Fruit fly (Drosophila melanogaster) whole organism, embryonic: ENCODE data around the gene CG2076.
A peak's percentile ranks its signal among the peaks of the same experiment; 100 is the strongest.
"Not testable (repeated sequence)": the region's sequence is repeated elsewhere in the genome, so short reads cannot be mapped to it uniquely, and the experiment has no call there.

Experiments
- Adf1 ChIP-seq: fragments of 200-800 bp; sonication (Bioruptor generic); IDR thresholded peaks from 2 replicates; pipeline ENCODE4 v1.3.6; 2022; ENCODE audit warnings: missing biosample characterization, missing genetic modification characterization
- Bdp1 ChIP-seq: fragments of 200-800 bp; sonication (Bioruptor generic); optimal IDR thresholded peaks from 3 replicates; lab custom pipeline; 2016; ENCODE audit warnings: missing biosample characterization, missing genetic modification characterization
- Bgb ChIP-seq: fragments of 200-800 bp; sonication (Bioruptor generic); IDR thresholded peaks from 2 replicates; pipeline ENCODE4 v1.3.6; 2022; ENCODE audit warnings: missing biosample characterization, missing genetic modification characterization; ENCODE audit not compliant: partially characterized antibody
- CG11093 ChIP-seq: fragments of 200-800 bp; sonication (Bioruptor generic); IDR thresholded peaks from 3 replicates; pipeline ENCODE4 v1.3.6; 2022; ENCODE audit warnings: missing biosample characterization, missing genetic modification characterization
- CG11504 ChIP-seq: fragments of 200-800 bp; sonication (Bioruptor generic); optimal IDR thresholded peaks from 3 replicates; lab custom pipeline; 2019; ENCODE audit warnings: missing biosample characterization, mild to moderate bottlenecking, missing genetic modification characterization, moderate library complexity
- CG12104 ChIP-seq: fragments of 200-800 bp; sonication (Bioruptor generic); optimal IDR thresholded peaks from 3 replicates; lab custom pipeline; 2016; ENCODE audit warnings: missing biosample characterization, missing genetic modification characterization
- CG13894 ChIP-seq: fragments of 200-800 bp; sonication (Bioruptor generic); optimal IDR thresholded peaks from 3 replicates; lab custom pipeline; 2018; ENCODE audit warnings: missing biosample characterization, mild to moderate bottlenecking, missing genetic modification characterization, moderate library complexity
- CG14441 ChIP-seq: fragments of 200-800 bp; sonication (Bioruptor generic); IDR thresholded peaks from 2 replicates; pipeline ENCODE4 v1.3.6; 2022; ENCODE audit warnings: missing biosample characterization, missing genetic modification characterization
- CG14667 ChIP-seq: fragments of 200-800 bp; sonication (Bioruptor generic); IDR thresholded peaks from 2 replicates; pipeline ENCODE4 v1.3.6; 2022; ENCODE audit warnings: missing biosample characterization, missing genetic modification characterization
- CG17361 ChIP-seq: fragments of 200-800 bp; sonication (Bioruptor generic); IDR thresholded peaks from 3 replicates; pipeline ENCODE4 v1.3.6; 2022; ENCODE audit warnings: missing biosample characterization, missing genetic modification characterization
- CG17802 ChIP-seq: fragments of 200-800 bp; sonication (Bioruptor generic); optimal IDR thresholded peaks from 2 replicates; lab custom pipeline; 2018; ENCODE audit warnings: missing biosample characterization, mild to moderate bottlenecking, missing genetic modification characterization, moderate library complexity
- CG30020 ChIP-seq: fragments of 200-800 bp; optimal IDR thresholded peaks from 2 replicates; lab custom pipeline; 2019; ENCODE audit warnings: missing biosample characterization, mild to moderate bottlenecking, missing genetic modification characterization, moderate library complexity
- CG32767 ChIP-seq: fragments of 200-800 bp; sonication (Bioruptor generic); IDR thresholded peaks from 2 replicates; pipeline ENCODE4 v1.3.6; 2022; ENCODE audit warnings: missing biosample characterization, missing genetic modification characterization
- CG34376 ChIP-seq: fragments of 200-800 bp; sonication (Bioruptor generic); optimal IDR thresholded peaks from 2 replicates; lab custom pipeline; 2018; ENCODE audit warnings: missing biosample characterization, mild to moderate bottlenecking, missing genetic modification characterization
- CG3995 ChIP-seq: fragments of 200-800 bp; sonication (Bioruptor generic); optimal IDR thresholded peaks from 3 replicates; lab custom pipeline; 2016; ENCODE audit warnings: missing biosample characterization, missing genetic modification characterization
- CG7786 ChIP-seq: fragments of 200-800 bp; sonication (Bioruptor generic); optimal IDR thresholded peaks from 2 replicates; lab custom pipeline; 2016; ENCODE audit warnings: missing biosample characterization, missing genetic modification characterization
- CG9609 ChIP-seq: fragments of 200-800 bp; sonication (Bioruptor generic); optimal IDR thresholded peaks from 3 replicates; lab custom pipeline; 2016; ENCODE audit warnings: missing biosample characterization, missing genetic modification characterization
- CG9797 ChIP-seq: fragments of 200-800 bp; sonication (Bioruptor generic); optimal IDR thresholded peaks from 3 replicates; lab custom pipeline; 2018; ENCODE audit warnings: missing biosample characterization, mild to moderate bottlenecking, missing genetic modification characterization
- CG9876 ChIP-seq: fragments of 200-800 bp; sonication (Bioruptor generic); optimal IDR thresholded peaks from 2 replicates; lab custom pipeline; 2016; ENCODE audit warnings: missing biosample characterization, missing genetic modification characterization
- Camta ChIP-seq: fragments of 200-800 bp; sonication (Bioruptor generic); optimal IDR thresholded peaks from 2 replicates; lab custom pipeline; 2016; ENCODE audit warnings: missing biosample characterization, missing genetic modification characterization
- Hey ChIP-seq: fragments of 200-800 bp; sonication (Bioruptor generic); optimal IDR thresholded peaks from 3 replicates; lab custom pipeline; 2018; ENCODE audit warnings: missing biosample characterization, mild to moderate bottlenecking, missing genetic modification characterization
- Hmx ChIP-seq: fragments of 200-800 bp; sonication (Bioruptor generic); optimal IDR thresholded peaks from 2 replicates; lab custom pipeline; 2016; ENCODE audit warnings: missing biosample characterization, missing genetic modification characterization
- Hr78 ChIP-seq, 2 experiments: fragments of 200-800 bp in 1 of 2; fragments of >200 bp in 1 of 2; sonication (Bioruptor generic) in 1 of 2; optimal IDR thresholded peaks; 2 replicates each; lab custom pipeline; 2017 to 2019; ENCODE audit warnings: missing biosample characterization in 2 of 2, missing genetic modification characterization in 2 of 2, mild to moderate bottlenecking in 1 of 2, moderate library complexity in 1 of 2
- Mad ChIP-seq: fragments of 200-800 bp; sonication (Bioruptor generic); optimal IDR thresholded peaks from 2 replicates; lab custom pipeline; 2016; ENCODE audit warnings: missing biosample characterization, missing genetic modification characterization
- Neu2 ChIP-seq: fragments of 200-800 bp; sonication (Bioruptor generic); optimal IDR thresholded peaks from 3 replicates; lab custom pipeline; 2016; ENCODE audit warnings: missing biosample characterization, missing genetic modification characterization, borderline replicate concordance
- ac ChIP-seq: fragments of 200-800 bp; sonication (Bioruptor generic); optimal IDR thresholded peaks from 3 replicates; lab custom pipeline; 2017; ENCODE audit warnings: missing biosample characterization, mild to moderate bottlenecking, missing genetic modification characterization
- ase ChIP-seq: fragments of 200-800 bp; sonication (Bioruptor generic); IDR thresholded peaks from 3 replicates; pipeline ENCODE4 v1.3.6; 2022; ENCODE audit warnings: missing biosample characterization, missing genetic modification characterization
- ash1 ChIP-seq: fragments of 200-800 bp; sonication (Bioruptor generic); optimal IDR thresholded peaks from 2 replicates; lab custom pipeline; 2018; ENCODE audit warnings: missing biosample characterization, mild to moderate bottlenecking, missing genetic modification characterization
- cwo ChIP-seq: fragments of 200-800 bp; sonication (Bioruptor generic); optimal IDR thresholded peaks from 3 replicates; lab custom pipeline; 2017; ENCODE audit warnings: missing biosample characterization, missing genetic modification characterization, mild to moderate bottlenecking, moderate library complexity, missing genetic modification reagents
- exex ChIP-seq: fragments of 200-800 bp; sonication (Bioruptor generic); optimal IDR thresholded peaks from 4 replicates; lab custom pipeline; 2018; ENCODE audit warnings: missing biosample characterization, mild to moderate bottlenecking, missing genetic modification characterization, moderate library complexity
- eyg ChIP-seq: fragments of 200-800 bp; sonication (Bioruptor generic); optimal IDR thresholded peaks from 3 replicates; lab custom pipeline; 2016; ENCODE audit warnings: missing biosample characterization, missing genetic modification characterization
- grn ChIP-seq: fragments of 200-800 bp; sonication (Bioruptor generic); optimal IDR thresholded peaks from 3 replicates; lab custom pipeline; 2017; ENCODE audit warnings: missing biosample characterization, missing genetic modification characterization
- insv ChIP-seq, 2 experiments: fragments of 200-800 bp; sonication (Bioruptor generic); optimal IDR thresholded peaks; 3 replicates each; lab custom pipeline; 2016 to 2018; ENCODE audit warnings: missing biosample characterization in 2 of 2, missing genetic modification characterization in 2 of 2
- kay ChIP-seq: fragments of 200-800 bp; sonication (Bioruptor generic); optimal IDR thresholded peaks from 2 replicates; lab custom pipeline; 2016; ENCODE audit warnings: missing biosample characterization, missing genetic modification characterization
- klu ChIP-seq: fragments of 200-800 bp; sonication (Bioruptor generic); IDR thresholded peaks from 2 replicates; pipeline ENCODE4 v1.3.6; 2022; ENCODE audit warnings: missing biosample characterization, missing genetic modification characterization
- mirr ChIP-seq: fragments of 200-800 bp; sonication (Bioruptor generic); optimal IDR thresholded peaks from 3 replicates; lab custom pipeline; 2018; ENCODE audit warnings: missing biosample characterization, mild to moderate bottlenecking, missing genetic modification characterization
- nmo ChIP-seq: fragments of 200-800 bp; sonication (Bioruptor generic); optimal IDR thresholded peaks from 2 replicates; lab custom pipeline; 2018; ENCODE audit warnings: missing biosample characterization, mild to moderate bottlenecking, missing genetic modification characterization, moderate library complexity
- org-1 ChIP-seq: fragments of 200-800 bp; sonication (Bioruptor generic); optimal IDR thresholded peaks from 2 replicates; lab custom pipeline; 2017; ENCODE audit warnings: missing biosample characterization, missing genetic modification characterization
- sna ChIP-seq: fragments of 200-800 bp; sonication (Bioruptor generic); IDR thresholded peaks from 2 replicates; pipeline ENCODE4 v1.3.6; 2022; ENCODE audit warnings: missing biosample characterization, missing genetic modification characterization; ENCODE audit not compliant: partially characterized antibody
- so ChIP-seq: fragments of 200-800 bp; sonication (Bioruptor generic); IDR thresholded peaks from 3 replicates; pipeline ENCODE4 v1.3.6; 2022; ENCODE audit warnings: missing biosample characterization, missing genetic modification characterization
- sug ChIP-seq: fragments of 200-800 bp; optimal IDR thresholded peaks from 2 replicates; lab custom pipeline; 2019; ENCODE audit warnings: missing biosample characterization, mild to moderate bottlenecking, missing genetic modification characterization, moderate library complexity
- tio ChIP-seq: fragments of 200-800 bp; sonication (Bioruptor generic); optimal IDR thresholded peaks from 2 replicates; lab custom pipeline; 2017; ENCODE audit warnings: missing biosample characterization, missing genetic modification characterization, inconsistent platforms
- trh ChIP-seq: fragments of 200-800 bp; sonication (Bioruptor generic); optimal IDR thresholded peaks from 2 replicates; lab custom pipeline; 2016; ENCODE audit warnings: missing biosample characterization, missing genetic modification characterization
- tx ChIP-seq: fragments of 200-800 bp; sonication (Bioruptor generic); optimal IDR thresholded peaks from 2 replicates; lab custom pipeline; 2016; ENCODE audit warnings: missing biosample characterization, missing genetic modification characterization

The CG2076 gene

dm6 chrX:11092201-11092600 is 2.2 kb downstream of the CG2076 start, which contains the start of gene CG2061 (continued):
- no peak for TF ChIP-seq CG9609 (GFP tag; lab: Kevin White, UChicago)
- TF ChIP-seq, all 482 proteins: peak for 35

DNA sequence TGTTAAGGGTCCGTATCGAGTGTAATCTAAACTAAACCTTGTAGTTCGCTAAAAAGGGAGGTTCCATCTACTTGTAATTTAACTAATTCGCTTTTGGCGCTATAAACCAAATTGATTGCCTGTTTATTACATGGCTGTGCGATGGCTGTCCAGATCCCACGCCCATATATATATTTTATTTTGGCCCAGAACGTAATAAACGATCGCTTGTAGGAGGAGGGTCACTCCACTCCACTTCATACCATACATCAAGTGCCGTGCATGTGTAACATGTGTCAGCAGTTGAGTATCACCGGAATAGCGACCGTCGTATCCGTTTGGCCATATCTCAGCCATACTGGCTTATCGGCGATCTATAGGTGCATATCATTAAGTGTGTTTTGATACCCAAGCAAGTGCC is 5.3 kb downstream of the CG2076 start:
- TF ChIP-seq CG17802: no peak
- TF ChIP-seq grn (GFP tag; lab: Kevin White, UChicago): peak; percentile 30
- peak; percentile 48 for TF ChIP-seq cwo (GFP tag; lab: Kevin White, UChicago)
- TF ChIP-seq exex (tag; lab: Kevin White, UChicago): peak; percentile 79
- TF ChIP-seq CG14441 (GFP tag; lab: Robert Waterston, UW): no peak
- peak; percentile 18 for TF ChIP-seq mirr
- no peak for TF ChIP-seq CG9876 (GFP tag; lab: Kevin White, UChicago)
- TF ChIP-seq CG34376 (GFP tag; lab: Kevin White, UChicago): peak; percentile 81
- TF ChIP-seq sug (tag; lab: Kevin White, UChicago): peak; percentile 51
- TF ChIP-seq, all 482 proteins: peak for 6

DNA sequence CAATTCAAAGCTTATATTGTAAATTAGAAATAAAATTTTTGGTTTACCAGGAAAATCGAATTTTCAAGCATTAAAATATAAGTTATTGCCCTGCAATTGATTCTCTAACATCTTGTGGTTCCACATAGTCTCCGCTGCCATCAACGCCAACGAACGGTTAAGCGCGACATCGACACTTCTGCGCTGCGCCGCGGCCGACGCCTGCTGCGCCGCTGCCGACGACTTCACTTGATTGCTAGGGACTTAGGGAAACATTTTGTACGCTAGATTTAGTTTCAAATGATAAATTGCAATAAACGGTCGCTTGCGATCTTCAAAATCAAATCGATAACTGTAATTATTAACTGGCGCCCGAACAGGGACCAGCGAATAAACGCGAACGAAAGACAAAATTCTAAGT is 6.0 kb downstream of the CG2076 start, which contains the start of gene CG42249:
TSS of gene CG42249 (plus strand) at position 301 of the 400 bp plus-strand sequence.
- not testable (repeated sequence) for TF ChIP-seq ac (GFP tag; lab: Kevin White, UChicago); insv (GFP tag; optimal IDR thresholded peaks at IDR 0.05; lab: Kevin White, UChicago); kay (GFP tag; lab: Kevin White, UChicago)

DNA sequence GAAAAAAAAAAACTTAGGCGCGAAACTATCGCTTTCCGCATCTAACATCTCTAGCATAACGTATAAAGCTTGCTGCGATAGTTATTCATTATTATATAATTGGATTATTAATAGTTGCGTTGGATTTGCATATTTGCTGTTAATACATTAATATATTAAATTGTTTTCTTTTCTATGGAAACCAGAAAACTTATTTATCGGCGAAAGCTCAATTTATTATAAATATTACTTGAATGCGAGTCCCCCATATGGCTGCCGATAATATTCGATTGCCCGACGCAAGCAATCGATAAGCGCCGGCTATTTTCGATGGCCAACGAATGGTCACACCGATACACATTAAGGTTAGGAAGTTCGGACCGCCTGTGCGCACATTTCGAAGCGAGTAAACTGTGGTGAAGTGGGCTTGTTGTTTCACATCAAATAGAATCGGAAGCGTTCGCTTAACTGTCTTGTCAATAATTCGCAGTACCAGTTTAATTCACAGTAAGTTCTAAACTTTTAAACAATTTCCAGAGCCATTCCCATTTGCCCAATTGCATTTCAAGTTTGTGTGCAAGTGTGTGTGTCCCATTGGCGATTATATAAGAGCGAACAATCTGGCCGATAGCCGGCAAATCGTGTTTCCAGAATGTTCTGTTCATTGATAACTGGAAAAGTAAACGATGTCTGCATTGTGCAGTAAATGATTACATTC is 18.3 kb downstream of the CG2076 start, which contains the start of gene Hsp60A:
TSS of gene Hsp60A (plus strand) at position 335 of the 697 bp plus-strand sequence.
- no peak for TF ChIP-seq CG32767 (GFP tag; lab: Robert Waterston, UW)
- TF ChIP-seq sna (GFP tag; lab: Robert Waterston, UW): peak; percentile 76; the same call in 1 of the 2 replicates
- no peak for TF ChIP-seq tio
- peak; percentile 75 for TF ChIP-seq nmo
- peak; percentile 19 for TF ChIP-seq CG3995 (GFP tag; lab: Kevin White, UChicago)
- TF ChIP-seq ash1 (GFP tag; lab: Kevin White, UChicago): no peak
- peak; percentile 67 for TF ChIP-seq CG9797
- TF ChIP-seq Hey (tag; lab: Kevin White, UChicago): no peak
- TF ChIP-seq Camta (GFP tag; lab: Kevin White, UChicago): no peak
- no peak for TF ChIP-seq CG14667 (GFP tag; lab: Robert Waterston, UW)
- TF ChIP-seq trh (GFP tag; lab: Kevin White, UChicago): no peak
- no peak for TF ChIP-seq so (GFP tag; lab: Robert Waterston, UW)
- TF ChIP-seq tx: no peak
- TF ChIP-seq CG12104 (GFP tag; lab: Kevin White, UChicago): peak; percentile 26
- TF ChIP-seq Neu2 (GFP tag; lab: Kevin White, UChicago): no peak
- TF ChIP-seq Adf1 (GFP tag; lab: Robert Waterston, UW): no peak
- TF ChIP-seq CG11504 (tag; lab: Kevin White, UChicago): peak; percentile 62
- TF ChIP-seq klu (GFP tag; lab: Robert Waterston, UW): no peak
- no peak for TF ChIP-seq Bdp1 (GFP tag; lab: Kevin White, UChicago)
- peak; percentile 25 for TF ChIP-seq CG30020
- TF ChIP-seq grn (GFP tag; lab: Kevin White, UChicago): no peak
- no peak for TF ChIP-seq Hr78 (GFP tag; optimal IDR thresholded peaks at IDR 0.05; lab: Kevin White, UChicago)
- TF ChIP-seq CG11093 (GFP tag; lab: Robert Waterston, UW): no peak
- no peak for TF ChIP-seq Hmx
- peak; percentile 56 for TF ChIP-seq CG13894
- TF ChIP-seq eyg (GFP tag; lab: Kevin White, UChicago): no peak
- TF ChIP-seq Bgb: peak; percentile 77
- TF ChIP-seq ase (GFP tag; lab: Robert Waterston, UW): peak; percentile 31; the same call in 1 of the 3 replicates
- TF ChIP-seq org-1 (GFP tag; lab: Kevin White, UChicago): no peak
- peak; percentile 60; the same call in 2 of the 3 replicates for TF ChIP-seq CG17361 (GFP tag; lab: Robert Waterston, UW)
- peak; percentile 58 for TF ChIP-seq Mad (GFP tag; lab: Kevin White, UChicago)
- TF ChIP-seq CG7786 (GFP tag; lab: Kevin White, UChicago): no peak
